Fruit fly (Drosophila melanogaster): ENCODE results near the gene CG9109.

Gene CG9109

DNA sequence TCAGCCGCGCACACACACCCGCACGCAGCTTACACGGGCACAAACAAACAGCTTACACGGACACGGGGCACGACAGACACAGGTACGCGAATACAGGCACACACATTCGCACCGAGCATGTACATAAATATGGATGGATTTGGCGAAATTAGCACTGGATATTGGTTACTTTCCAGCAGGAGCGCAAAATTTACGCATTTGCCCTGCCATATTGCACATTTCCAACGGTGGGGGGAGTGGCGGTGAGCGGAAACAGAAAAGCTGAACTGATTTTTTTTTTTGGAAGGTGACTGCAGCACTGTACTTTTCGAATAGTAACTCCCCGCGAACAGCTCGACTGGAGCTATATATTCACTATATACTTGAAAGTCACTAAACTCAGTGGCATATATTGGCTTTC lies 35.8 kb downstream of the CG9109 start:
- TF ChIP-seq CG4496 (GFP tag; IDR thresholded peaks at IDR 0.05) (0 out of 3 replicates have a peak, but pooled peaks have one; percentile 3), CG12605 (GFP tag; IDR thresholded peaks at IDR 0.05) (no peak)

DNA sequence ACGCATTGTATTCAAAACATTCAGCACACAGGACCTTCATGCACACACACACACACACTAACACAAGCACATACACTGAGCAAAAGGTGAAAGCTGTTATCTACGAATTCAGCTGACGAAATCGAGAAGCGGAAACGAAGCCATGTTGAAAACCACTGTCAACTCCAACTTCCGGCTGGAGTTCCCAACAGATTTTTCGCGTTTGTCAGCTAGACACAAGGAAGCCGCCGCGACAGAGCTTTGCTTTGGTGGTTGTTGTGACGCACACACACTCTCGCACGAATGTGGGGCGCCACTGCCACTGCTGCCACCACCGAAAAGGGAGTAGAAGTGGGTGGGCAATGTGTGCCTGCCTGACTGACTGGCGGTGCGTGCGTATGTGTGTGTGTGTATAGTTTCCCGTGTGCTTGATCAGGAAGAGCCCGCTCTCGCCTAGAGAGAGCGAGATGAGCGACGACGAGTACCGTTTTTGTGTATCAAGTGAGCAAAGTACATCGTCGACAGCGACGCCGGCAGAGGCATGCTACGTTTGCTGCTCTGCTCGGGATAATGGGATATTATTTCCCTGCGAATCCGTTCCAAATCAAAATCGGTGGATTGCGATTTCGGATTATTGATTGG lies 36.5 kb downstream of the CG9109 start:
- TF ChIP-seq CG34367 (tag; optimal IDR thresholded peaks at IDR 0.05) (peak; percentile 15), rn (GFP tag; IDR thresholded peaks at IDR 0.05) (no peak), CG14655 (GFP tag; optimal IDR thresholded peaks at IDR 0.05) (no peak), Snoo (tag; optimal IDR thresholded peaks at IDR 0.05) (peak; percentile 31), CG15710 (tag; optimal IDR thresholded peaks at IDR 0.05) (peak; percentile 39), CG8301 (tag; optimal IDR thresholded peaks at IDR 0.05) (no peak), Ets98B (GFP tag; IDR thresholded peaks at IDR 0.05) (no peak), CG8159 (tag; optimal IDR thresholded peaks at IDR 0.05) (peak; percentile 6), CG13204 (GFP tag; optimal IDR thresholded peaks at IDR 0.05) (peak; percentile 10), gl (tag; optimal IDR thresholded peaks at IDR 0.05) (peak; percentile 34), CG4496 (GFP tag; IDR thresholded peaks at IDR 0.05) (peak; percentile 10; the same call in 2 of the 3 replicates)

DNA sequence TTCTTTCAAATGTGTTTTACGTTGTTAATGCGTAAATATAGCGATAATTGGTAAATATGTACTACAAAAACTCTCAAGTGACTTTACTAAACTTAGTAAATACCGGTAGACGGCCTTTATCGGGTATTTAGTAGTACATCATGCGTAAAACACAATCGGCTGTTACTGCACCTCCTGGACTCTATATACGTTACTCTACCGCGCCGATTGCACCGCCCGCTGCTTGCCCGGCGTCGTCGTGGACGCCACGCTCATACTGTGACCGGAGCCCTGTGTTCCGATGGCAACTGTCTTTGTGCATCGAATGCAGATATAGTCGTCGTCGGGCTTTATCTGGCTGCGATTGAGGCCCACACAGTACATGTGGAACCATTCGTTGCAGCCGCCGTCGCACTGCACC lies 43.8 kb downstream of the CG9109 start:
- TF ChIP-seq Pif1B (GFP tag; optimal IDR thresholded peaks at IDR 0.05) (no peak), D1 (tag; optimal IDR thresholded peaks at IDR 0.05) (no peak), fd96Ca (GFP tag; IDR thresholded peaks at IDR 0.05) (0 out of 3 replicates have a peak, but pooled peaks have one; percentile 34), CG13204 (GFP tag; optimal IDR thresholded peaks at IDR 0.05) (peak; percentile 45)

DNA sequence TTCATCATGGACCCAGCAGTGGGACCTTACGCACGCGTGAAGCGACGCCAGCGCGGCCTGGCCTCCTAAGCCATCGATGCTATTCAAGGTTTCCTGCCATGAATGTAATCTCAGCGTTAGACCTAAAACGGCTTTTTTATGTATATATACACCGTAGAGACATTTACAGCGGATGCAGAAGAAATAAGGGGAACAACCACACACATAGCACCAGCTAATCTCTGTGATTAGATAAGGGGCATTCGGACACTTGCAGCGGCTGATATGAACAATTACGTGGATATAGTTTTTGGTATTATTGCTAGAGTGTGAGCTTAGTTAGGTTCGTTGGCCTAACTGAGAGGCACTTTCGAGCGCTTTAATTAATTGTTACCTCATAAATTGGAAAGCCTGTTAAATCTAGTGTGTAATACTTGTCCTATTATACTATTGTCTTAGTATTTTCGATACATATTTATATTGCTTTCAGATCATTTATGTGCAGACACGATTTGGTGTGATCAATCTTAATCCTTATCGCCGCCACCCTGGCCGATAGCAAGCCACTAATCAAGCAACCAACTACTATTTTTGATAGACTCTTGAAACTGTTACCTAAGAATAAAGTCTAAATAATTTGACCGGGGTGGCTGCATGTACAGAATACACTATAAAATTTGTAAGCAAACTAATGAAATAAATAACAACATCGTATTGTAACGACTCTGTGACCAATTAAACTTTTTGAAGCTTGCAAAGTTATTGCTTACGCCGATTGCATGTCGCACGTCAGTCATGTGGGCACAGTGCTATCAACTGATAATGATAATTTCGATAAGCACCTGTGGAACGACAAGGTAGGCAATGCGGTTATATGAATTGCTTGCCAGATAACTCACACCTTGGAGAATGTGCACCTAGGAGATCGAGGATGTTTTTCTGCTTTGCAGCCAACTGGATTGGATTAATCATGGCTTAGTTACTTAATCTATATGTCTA lies 45.8 kb downstream of the CG9109 start:
- no peak for TF ChIP-seq CG8301 (tag; optimal IDR thresholded peaks at IDR 0.05)
- TF ChIP-seq CG14655 (GFP tag; optimal IDR thresholded peaks at IDR 0.05), result no peak

DNA sequence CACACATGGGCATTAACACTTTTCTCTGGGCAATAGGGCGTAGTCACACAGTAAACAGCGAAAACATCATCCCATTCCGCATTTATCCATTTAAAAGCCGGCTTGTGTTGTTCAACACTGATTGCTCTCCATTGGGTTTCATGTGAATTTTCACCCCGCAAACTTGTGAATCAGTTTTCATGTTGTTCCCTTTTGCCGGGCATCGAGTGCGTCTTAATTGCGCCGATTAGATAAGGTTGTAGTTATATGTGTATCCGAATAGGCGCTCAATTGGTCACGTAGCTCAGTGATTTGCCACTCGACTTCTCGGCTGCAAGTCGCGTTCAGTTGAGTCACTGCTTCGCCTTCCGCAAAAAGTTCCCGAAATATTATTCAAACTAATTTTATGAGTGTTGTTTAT lies 47.3 kb downstream of the CG9109 start:
- no peak for TF ChIP-seq gl (tag; optimal IDR thresholded peaks at IDR 0.05)
- TF ChIP-seq CG10348 (GFP tag; IDR thresholded peaks at IDR 0.05), result no peak
- TF ChIP-seq CG32121 (GFP tag; IDR thresholded peaks at IDR 0.05), result no peak
- TF ChIP-seq CG34367 (tag; optimal IDR thresholded peaks at IDR 0.05), result no peak
- TF ChIP-seq CG14655 (GFP tag; optimal IDR thresholded peaks at IDR 0.05), result no peak
- no peak for TF ChIP-seq CG13204 (GFP tag; optimal IDR thresholded peaks at IDR 0.05)
- TF ChIP-seq Pif1A (GFP tag; optimal IDR thresholded peaks at IDR 0.05), result no peak
- no peak for TF ChIP-seq fd96Ca (GFP tag; IDR thresholded peaks at IDR 0.05)
- no peak for TF ChIP-seq CG9948 (tag; optimal IDR thresholded peaks at IDR 0.05)

DNA sequence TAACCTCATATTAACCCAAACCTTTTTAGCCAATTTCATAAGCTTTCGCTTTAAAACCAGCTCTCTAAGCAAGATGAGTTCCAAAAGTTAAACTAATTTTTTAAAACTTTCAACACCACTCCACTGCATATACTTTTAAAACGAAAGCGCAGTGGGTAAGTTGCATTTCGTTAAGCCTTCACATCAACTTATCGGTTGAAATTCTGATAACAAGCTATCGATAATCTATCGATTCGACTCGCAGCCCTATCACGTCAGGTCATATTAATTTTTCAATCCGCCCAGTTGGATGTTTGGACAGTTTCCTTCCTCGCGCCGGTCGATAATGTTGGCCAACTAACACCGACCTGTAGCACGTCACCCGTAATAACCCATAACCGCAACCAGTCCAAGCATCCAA lies 48.1 kb downstream of the CG9109 start, which contains the start of gene ifc:
Gene ifc, plus strand, starts transcription at position 255 of the 400 bp plus-strand sequence.
- TF ChIP-seq CG32121 (GFP tag; IDR thresholded peaks at IDR 0.05) (no peak), CG8159 (tag; optimal IDR thresholded peaks at IDR 0.05) (peak; percentile 35), CG34367 (tag; optimal IDR thresholded peaks at IDR 0.05) (no peak), CG15710 (tag; optimal IDR thresholded peaks at IDR 0.05) (peak; percentile 11), Pif1A (GFP tag; optimal IDR thresholded peaks at IDR 0.05) (no peak), D1 (tag; optimal IDR thresholded peaks at IDR 0.05) (no peak), Ets98B (GFP tag; IDR thresholded peaks at IDR 0.05) (no peak), fd96Ca (GFP tag; IDR thresholded peaks at IDR 0.05) (no peak), Snoo (tag; optimal IDR thresholded peaks at IDR 0.05) (peak; percentile 45), CG17806 (tag; optimal IDR thresholded peaks at IDR 0.05) (peak; percentile 22), gl (tag; optimal IDR thresholded peaks at IDR 0.05) (no peak), CG9948 (tag; optimal IDR thresholded peaks at IDR 0.05) (peak; percentile 6)

DNA sequence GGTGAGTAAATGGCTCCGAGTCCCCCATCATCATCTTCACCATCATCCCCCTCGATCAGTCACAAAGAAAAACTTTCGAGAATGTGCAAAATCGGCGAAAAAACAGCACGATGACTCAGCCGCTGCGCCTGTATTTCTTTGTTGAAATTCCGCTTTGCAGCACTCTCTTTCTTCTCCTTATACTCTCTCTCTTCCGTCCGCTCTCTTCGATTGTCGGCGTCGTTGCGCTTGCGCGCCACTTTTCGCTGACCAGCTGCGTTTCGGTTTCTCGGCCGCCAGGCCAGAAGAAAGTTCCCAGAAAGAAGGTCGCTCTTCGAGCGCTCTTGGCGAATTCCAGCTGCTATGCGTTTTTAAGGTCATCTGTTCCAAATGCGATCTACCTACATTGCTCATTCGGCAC lies 51.0 kb downstream of the CG9109 start:
- no peak for TF ChIP-seq CG34367 (tag; optimal IDR thresholded peaks at IDR 0.05)
- peak; percentile 71 for TF ChIP-seq EcR (GFP tag; optimal IDR thresholded peaks at IDR 0.05)
